Fruit fly (Drosophila melanogaster) whole organism, embryonic: Measurements from ENCODE around the gene slmb.
A peak's percentile ranks its signal among the peaks of the same experiment; 100 is the strongest.

Experiments used
- CG10321 ChIP-seq: fragments of 200-800 bp; sonication (Bioruptor generic); IDR thresholded peaks from 2 replicates; pipeline ENCODE4 v1.3.6; 2022; ENCODE audit warnings: missing biosample characterization, missing genetic modification characterization
- CG11398 ChIP-seq: fragments of 200-800 bp; sonication (Bioruptor generic); optimal IDR thresholded peaks from 2 replicates; lab custom pipeline; 2016; ENCODE audit warnings: missing biosample characterization, missing genetic modification characterization
- CG11504 ChIP-seq: fragments of 200-800 bp; sonication (Bioruptor generic); optimal IDR thresholded peaks from 3 replicates; lab custom pipeline; 2019; ENCODE audit warnings: missing biosample characterization, mild to moderate bottlenecking, missing genetic modification characterization, moderate library complexity
- CG12659 ChIP-seq: fragments of 200-800 bp; sonication (Bioruptor generic); optimal IDR thresholded peaks from 3 replicates; lab custom pipeline; 2017; ENCODE audit warnings: mild to moderate bottlenecking, missing biosample characterization, missing genetic modification reagents, missing genetic modification characterization
- CG14710 ChIP-seq: fragments of 200-800 bp; sonication (Bioruptor generic); optimal IDR thresholded peaks from 3 replicates; lab custom pipeline; 2019; ENCODE audit warnings: missing biosample characterization, mild to moderate bottlenecking, missing genetic modification characterization, moderate library complexity
- CG1529 ChIP-seq: fragments of 200-800 bp; sonication (Bioruptor generic); optimal IDR thresholded peaks from 3 replicates; lab custom pipeline; 2018; ENCODE audit warnings: missing biosample characterization, missing genetic modification characterization
- CG2120 ChIP-seq: fragments of 200-800 bp; sonication (Bioruptor generic); optimal IDR thresholded peaks from 3 replicates; lab custom pipeline; 2016; ENCODE audit warnings: missing biosample characterization, missing genetic modification characterization
- CG3065 ChIP-seq: fragments of 200-800 bp; sonication (Bioruptor generic); optimal IDR thresholded peaks from 2 replicates; lab custom pipeline; 2016; ENCODE audit warnings: missing biosample characterization, missing genetic modification characterization
- CG31365 ChIP-seq: fragments of 200-800 bp; sonication (Bioruptor generic); optimal IDR thresholded peaks from 2 replicates; lab custom pipeline; 2018; ENCODE audit warnings: missing biosample characterization, mild to moderate bottlenecking, missing genetic modification characterization
- CG3281 ChIP-seq: fragments of 200-800 bp; sonication (Bioruptor generic); optimal IDR thresholded peaks from 3 replicates; lab custom pipeline; 2017; ENCODE audit warnings: missing biosample characterization, mild to moderate bottlenecking, missing genetic modification characterization
- CG34422 ChIP-seq: fragments of 200-800 bp; sonication (Bioruptor generic); IDR thresholded peaks from 3 replicates; pipeline ENCODE4 v1.3.6; 2022; ENCODE audit warnings: missing biosample characterization, missing genetic modification characterization
- CG4617 ChIP-seq: fragments of 200-800 bp; sonication (Bioruptor generic); optimal IDR thresholded peaks from 3 replicates; lab custom pipeline; 2016; ENCODE audit warnings: missing biosample characterization, missing genetic modification characterization, borderline replicate concordance
- CG4730 ChIP-seq: fragments of 200-800 bp; sonication (Bioruptor generic); IDR thresholded peaks from 2 replicates; pipeline ENCODE4 v1.3.6; 2022; ENCODE audit warnings: missing biosample characterization, missing genetic modification characterization
- CG4820 ChIP-seq: fragments of 200-800 bp; sonication (Bioruptor generic); optimal IDR thresholded peaks from 3 replicates; lab custom pipeline; 2016; ENCODE audit warnings: missing biosample characterization, missing genetic modification characterization
- CG8478 ChIP-seq: fragments of >200 bp; optimal IDR thresholded peaks from 2 replicates; lab custom pipeline; 2018
- CG8765 ChIP-seq: fragments of 200-800 bp; sonication (Bioruptor generic); IDR thresholded peaks from 2 replicates; pipeline ENCODE4 v1.3.6; 2022; ENCODE audit warnings: missing biosample characterization, missing genetic modification characterization
- CG8924 ChIP-seq: fragments of 200-800 bp; optimal IDR thresholded peaks from 3 replicates; lab custom pipeline; 2019; ENCODE audit warnings: missing biosample characterization, mild to moderate bottlenecking, missing genetic modification characterization, moderate library complexity
- CG9437 ChIP-seq: fragments of 200-800 bp; sonication (Bioruptor generic); optimal IDR thresholded peaks from 2 replicates; lab custom pipeline; 2018; ENCODE audit warnings: missing biosample characterization, mild to moderate bottlenecking, missing genetic modification characterization
- CkIIα-i1 ChIP-seq: fragments of 200-800 bp; sonication (Bioruptor generic); IDR thresholded peaks from 2 replicates; pipeline ENCODE4 v1.3.6; 2022; ENCODE audit warnings: missing biosample characterization, missing genetic modification characterization
- D ChIP-seq, 2 experiments: fragments of 200-800 bp in 1 of 2; fragments of >200 bp in 1 of 2; sonication (Bioruptor generic) in 1 of 2; optimal IDR thresholded peaks; 2 replicates in 1 of 2; 3 replicates in 1 of 2; lab custom pipeline; 2017; ENCODE audit warnings: mild to moderate bottlenecking in 1 of 2, missing biosample characterization in 1 of 2, missing genetic modification characterization in 1 of 2, missing genetic modification reagents in 1 of 2
- Dfd ChIP-seq, 2 experiments: fragments of >200 bp; optimal IDR thresholded peaks; 2 replicates each; lab custom pipeline; 2017; ENCODE audit warnings: missing biosample characterization in 2 of 2, missing genetic modification characterization in 2 of 2
- ERR ChIP-seq: fragments of 200-800 bp; sonication (Bioruptor generic); optimal IDR thresholded peaks from 2 replicates; lab custom pipeline; 2016; ENCODE audit warnings: missing biosample characterization, missing genetic modification characterization
- Hmr ChIP-seq: fragments of 200-800 bp; sonication (Bioruptor generic); optimal IDR thresholded peaks from 3 replicates; lab custom pipeline; 2017; ENCODE audit warnings: mild to moderate bottlenecking, missing biosample characterization, missing genetic modification reagents, missing genetic modification characterization
- Hr51 ChIP-seq, 2 experiments: fragments of 200-800 bp; sonication (Bioruptor generic); optimal IDR thresholded peaks; 2 replicates in 1 of 2; 3 replicates in 1 of 2; lab custom pipeline; 2016 to 2018; ENCODE audit warnings: missing biosample characterization in 2 of 2, missing genetic modification characterization in 2 of 2, mild to moderate bottlenecking in 1 of 2, moderate library complexity in 1 of 2
- Hsf ChIP-seq: fragments of 200-800 bp; sonication (Bioruptor generic); optimal IDR thresholded peaks from 3 replicates; lab custom pipeline; 2016; ENCODE audit warnings: missing biosample characterization, missing genetic modification characterization
- Lhr ChIP-seq: fragments of 200-800 bp; sonication (Bioruptor generic); optimal IDR thresholded peaks from 3 replicates; lab custom pipeline; 2017; ENCODE audit warnings: mild to moderate bottlenecking, missing biosample characterization, missing genetic modification reagents, missing genetic modification characterization
- MBD-R2 ChIP-seq: fragments of 200-800 bp; sonication (Bioruptor generic); IDR thresholded peaks from 2 replicates; pipeline ENCODE4 v1.3.6; 2022; ENCODE audit warnings: missing biosample characterization, missing genetic modification characterization
- Med ChIP-seq: fragments of 200-800 bp; sonication (Bioruptor generic); peaks from one replicate; lab custom pipeline; 2016; ENCODE audit warnings: missing biosample characterization, missing genetic modification characterization, mild to moderate bottlenecking, inconsistent platforms, moderate library complexity
- Neu2 ChIP-seq: fragments of 200-800 bp; sonication (Bioruptor generic); optimal IDR thresholded peaks from 3 replicates; lab custom pipeline; 2016; ENCODE audit warnings: missing biosample characterization, missing genetic modification characterization, borderline replicate concordance
- Ptx1 ChIP-seq: fragments of 200-800 bp; sonication (Bioruptor generic); IDR thresholded peaks from 2 replicates; pipeline ENCODE4 v1.3.6; 2022; ENCODE audit warnings: missing biosample characterization, missing genetic modification characterization
- Side ChIP-seq: fragments of 200-800 bp; sonication (Bioruptor generic); optimal IDR thresholded peaks from 2 replicates; lab custom pipeline; 2016; ENCODE audit warnings: missing biosample characterization, missing genetic modification characterization
- Vsx1 ChIP-seq: fragments of 200-800 bp; sonication (Bioruptor generic); optimal IDR thresholded peaks from 2 replicates; lab custom pipeline; 2017; ENCODE audit warnings: missing biosample characterization, mild to moderate bottlenecking, missing genetic modification characterization, missing genetic modification reagents
- caup ChIP-seq: fragments of 200-800 bp; sonication (Bioruptor generic); optimal IDR thresholded peaks from 3 replicates; lab custom pipeline; 2017; ENCODE audit warnings: missing biosample characterization, mild to moderate bottlenecking, missing genetic modification characterization, moderate library complexity; ENCODE audit not compliant: severe bottlenecking
- dmrt11E ChIP-seq: fragments of 200-800 bp; sonication (Bioruptor generic); optimal IDR thresholded peaks from 3 replicates; lab custom pipeline; 2018; ENCODE audit warnings: missing biosample characterization, mild to moderate bottlenecking, missing genetic modification characterization, moderate library complexity
- dpn ChIP-seq, 2 experiments: fragments of 200-800 bp; sonication (Bioruptor generic); optimal IDR thresholded peaks; 3 replicates each; lab custom pipeline; 2016; ENCODE audit warnings: missing biosample characterization in 2 of 2, missing genetic modification characterization in 2 of 2
- fd96Cb ChIP-seq: fragments of 200-800 bp; sonication (Bioruptor generic); optimal IDR thresholded peaks from 2 replicates; lab custom pipeline; 2018; ENCODE audit warnings: missing biosample characterization, mild to moderate bottlenecking, missing genetic modification characterization, moderate library complexity
- ken ChIP-seq: fragments of 200-800 bp; sonication (Bioruptor generic); IDR thresholded peaks from 3 replicates; pipeline ENCODE4 v1.3.6; 2022; ENCODE audit warnings: missing biosample characterization, missing genetic modification characterization
- lilli ChIP-seq: fragments of 200-800 bp; sonication (Bioruptor generic); optimal IDR thresholded peaks from 3 replicates; lab custom pipeline; 2016; ENCODE audit warnings: missing biosample characterization, missing genetic modification characterization
- maf-S ChIP-seq: fragments of 200-800 bp; sonication (Bioruptor generic); optimal IDR thresholded peaks from 2 replicates; lab custom pipeline; 2016; ENCODE audit warnings: missing biosample characterization, missing genetic modification characterization
- nau ChIP-seq: fragments of 200-800 bp; sonication (Bioruptor generic); optimal IDR thresholded peaks from 3 replicates; lab custom pipeline; 2017; ENCODE audit warnings: missing biosample characterization, mild to moderate bottlenecking, missing genetic modification characterization, missing genetic modification reagents
- pb ChIP-seq: fragments of 200-800 bp; sonication (Bioruptor generic); optimal IDR thresholded peaks from 3 replicates; lab custom pipeline; 2016; ENCODE audit warnings: missing biosample characterization, missing genetic modification characterization
- pho ChIP-seq: fragments of 200-800 bp; sonication (Bioruptor generic); optimal IDR thresholded peaks from 2 replicates; lab custom pipeline; 2016; ENCODE audit warnings: missing biosample characterization, missing genetic modification characterization
- prd ChIP-seq, 3 experiments: fragments of >200 bp in 2 of 3; fragments of 200-800 bp in 1 of 3; sonication (Bioruptor generic) in 1 of 3; optimal IDR thresholded peaks in 2 of 3; IDR thresholded peaks in 1 of 3; 2 replicates in 2 of 3; 3 replicates in 1 of 3; pipeline versions ENCODE4 v1.3.6 to Lab custom; 2017 to 2022; ENCODE audit warnings: missing biosample characterization in 1 of 3, missing genetic modification characterization in 1 of 3
- ranshi ChIP-seq: fragments of 200-800 bp; sonication (Bioruptor generic); IDR thresholded peaks from 2 replicates; pipeline ENCODE4 v1.3.6; 2022; ENCODE audit warnings: missing biosample characterization, missing genetic modification characterization
- rib ChIP-seq: fragments of 200-800 bp; sonication (Bioruptor generic); IDR thresholded peaks from 2 replicates; pipeline ENCODE4 v1.3.6; 2022; ENCODE audit warnings: missing biosample characterization, missing genetic modification characterization
- so ChIP-seq: fragments of 200-800 bp; sonication (Bioruptor generic); IDR thresholded peaks from 3 replicates; pipeline ENCODE4 v1.3.6; 2022; ENCODE audit warnings: missing biosample characterization, missing genetic modification characterization
- sob ChIP-seq: fragments of 200-800 bp; sonication (Bioruptor generic); IDR thresholded peaks from 2 replicates; pipeline ENCODE4 v1.3.6; 2022; ENCODE audit warnings: missing biosample characterization, missing genetic modification characterization
- trem ChIP-seq: fragments of 200-800 bp; optimal IDR thresholded peaks from 3 replicates; lab custom pipeline; 2019; ENCODE audit warnings: missing biosample characterization, mild to moderate bottlenecking, missing genetic modification characterization, moderate library complexity
- ttk ChIP-seq: fragments of 200-800 bp; sonication (Bioruptor generic); IDR thresholded peaks from 2 replicates; pipeline ENCODE4 v2.1.2; 2022; ENCODE audit warnings: missing biosample characterization, missing genetic modification characterization
- zfh2 ChIP-seq: fragments of 200-800 bp; sonication (Bioruptor generic); optimal IDR thresholded peaks from 2 replicates; lab custom pipeline; 2016; ENCODE audit warnings: missing biosample characterization, missing genetic modification characterization

The slmb gene

dm6 chr3R:21111046-21111480 lies 16.2 kb downstream of the slmb start, which contains the start of gene Rab11 (continued):
- TF ChIP-seq CG1529 (GFP tag; lab: Kevin White, UChicago) (no peak), dpn (GFP tag; optimal IDR thresholded peaks at IDR 0.05; lab: Kevin White, UChicago) (peak in 1 of 2 experiments; percentile 47), ttk (GFP tag; lab: Robert Waterston, UW) (no peak), CG10321 (no peak), prd (optimal IDR thresholded peaks at IDR 0.05; lab: Kevin White, UChicago) (no peak), prd (GFP tag; IDR thresholded peaks at IDR 0.05; lab: Robert Waterston, UW) (peak; percentile 50), CG8924 (tag; lab: Kevin White, UChicago) (peak; percentile 73), CG2120 (GFP tag; lab: Kevin White, UChicago) (peak; percentile 68), CG34422 (GFP tag; lab: Robert Waterston, UW) (no peak), dmrt11E (tag; lab: Kevin White, UChicago) (peak; percentile 40), CG31365 (tag; lab: Kevin White, UChicago) (no peak), D (optimal IDR thresholded peaks at IDR 0.05; lab: Kevin White, UChicago) (no peak), D (GFP tag; optimal IDR thresholded peaks at IDR 0.05; lab: Kevin White, UChicago) (no peak), ken (GFP tag; lab: Robert Waterston, UW) (no peak), zfh2 (GFP tag; lab: Kevin White, UChicago) (peak; percentile 23), Vsx1 (GFP tag; lab: Kevin White, UChicago) (peak; percentile 28), Ptx1 (GFP tag; lab: Robert Waterston, UW) (peak; percentile 62), CG11398 (GFP tag; lab: Kevin White, UChicago) (no peak), CG14710 (peak; percentile 79), caup (GFP tag; lab: Kevin White, UChicago) (peak; percentile 36), CG11504 (tag; lab: Kevin White, UChicago) (peak; percentile 59), CG4820 (GFP tag; lab: Kevin White, UChicago) (peak; percentile 80), maf-S (no peak), CG8478 (lab: Kevin White, UChicago) (no peak), MBD-R2 (GFP tag; lab: Robert Waterston, UW) (0 out of 2 replicates have a peak, but pooled peaks have one; percentile 15), Lhr (GFP tag; lab: Kevin White, UChicago) (peak; percentile 21), Hmr (GFP tag; lab: Kevin White, UChicago) (peak; percentile 67), Neu2 (GFP tag; lab: Kevin White, UChicago) (no peak), fd96Cb (tag; lab: Kevin White, UChicago) (no peak), trem (tag; lab: Kevin White, UChicago) (peak; percentile 38), CG3065 (peak; percentile 19), ERR (GFP tag; lab: Kevin White, UChicago) (peak; percentile 10), Dfd (GFP tag; optimal IDR thresholded peaks at IDR 0.05; lab: Kevin White, UChicago) (no peak), lilli (GFP tag; lab: Kevin White, UChicago) (peak; percentile 59), sob (GFP tag; lab: Robert Waterston, UW) (peak; percentile 37; the same call in 1 of the 2 replicates), CG4730 (GFP tag; lab: Robert Waterston, UW) (no peak), Hsf (GFP tag; lab: Kevin White, UChicago) (peak; percentile 60), Med (GFP tag; lab: Kevin White, UChicago) (peak; percentile 57), CG8765 (GFP tag; lab: Robert Waterston, UW) (0 out of 2 replicates have a peak, but pooled peaks have one; percentile 14), ranshi (GFP tag; lab: Robert Waterston, UW) (no peak; the same call in 1 of the 2 replicates), pho (GFP tag; lab: Kevin White, UChicago) (peak; percentile 10), pb (GFP tag; lab: Kevin White, UChicago) (no peak), CG9437 (GFP tag; lab: Kevin White, UChicago) (peak; percentile 96), rib (GFP tag; lab: Robert Waterston, UW) (no peak), nau (GFP tag; lab: Kevin White, UChicago) (no peak), CkIIα-i1 (GFP tag; lab: Robert Waterston, UW) (no peak), so (no peak), CG12659 (GFP tag; lab: Kevin White, UChicago) (peak; percentile 56), CG4617 (GFP tag; lab: Kevin White, UChicago) (peak; percentile 32), CG3281 (GFP tag; lab: Kevin White, UChicago) (no peak), Hr51 (GFP tag; optimal IDR thresholded peaks at IDR 0.05; lab: Kevin White, UChicago) (peak in 1 of 2 experiments; percentile 54), Side (no peak)
